Fruit fly (Drosophila melanogaster) whole organism, wandering third instar larva: ENCODE results near the gene Surf1.

Experiments
- Abd-B ChIP-seq: fragments of >200 bp; optimal IDR thresholded peaks from 2 replicates; lab custom pipeline; 2017; ENCODE audit warnings: missing biosample characterization, missing genetic modification characterization
- CG32264 ChIP-seq: fragments of 200-800 bp; sonication (Bioruptor generic); optimal IDR thresholded peaks from 2 replicates; lab custom pipeline; 2016; ENCODE audit warnings: missing biosample characterization, missing genetic modification characterization
- CG9705 ChIP-seq: fragments of 200-800 bp; sonication (Bioruptor generic); optimal IDR thresholded peaks from 2 replicates; lab custom pipeline; 2018; ENCODE audit warnings: missing biosample characterization, mild to moderate bottlenecking, missing genetic modification characterization
- CrebA ChIP-seq: fragments of 200-800 bp; sonication (Bioruptor generic); optimal IDR thresholded peaks from 2 replicates; lab custom pipeline; 2016; ENCODE audit warnings: missing biosample characterization, mild to moderate bottlenecking, missing genetic modification characterization, borderline replicate concordance
- Dif ChIP-seq: fragments of 200-275, 200-300 bp; sonication (Bioruptor generic); optimal IDR thresholded peaks from 2 replicates; lab custom pipeline; 2018; ENCODE audit warnings: missing biosample characterization, missing genetic modification characterization; ENCODE audit not compliant: partially characterized antibody
- GATAd ChIP-seq: sonication (Bioruptor generic); optimal IDR thresholded peaks from 2 replicates; lab custom pipeline; 2016; ENCODE audit warnings: missing biosample characterization, missing genetic modification characterization
- HLH106 ChIP-seq: fragments of 200-800 bp; optimal IDR thresholded peaks from 3 replicates; lab custom pipeline; 2019; ENCODE audit warnings: missing biosample characterization, mild to moderate bottlenecking, missing genetic modification characterization, moderate library complexity
- Hr78 ChIP-seq: fragments of >200 bp; optimal IDR thresholded peaks from 2 replicates; lab custom pipeline; 2017; ENCODE audit warnings: missing biosample characterization, missing genetic modification characterization
- Hr83 ChIP-seq: fragments of 200-300 bp; sonication (Bioruptor generic); optimal IDR thresholded peaks from 2 replicates; lab custom pipeline; 2016; ENCODE audit warnings: missing biosample characterization, mild to moderate bottlenecking, missing genetic modification characterization, moderate library complexity; ENCODE audit not compliant: poor library complexity, severe bottlenecking
- Jra ChIP-seq: sonication (Bioruptor generic); optimal IDR thresholded peaks from 2 replicates; lab custom pipeline; 2016; ENCODE audit warnings: missing biosample characterization, missing genetic modification characterization
- Mio ChIP-seq: sonication (Bioruptor generic); optimal IDR thresholded peaks from 2 replicates; lab custom pipeline; 2016; ENCODE audit warnings: missing biosample characterization, missing genetic modification characterization
- Myc ChIP-seq: fragments of >200 bp; optimal IDR thresholded peaks from 2 replicates; lab custom pipeline; 2017
- OdsH ChIP-seq: fragments of 200-800 bp; sonication (Bioruptor generic); optimal IDR thresholded peaks from 2 replicates; lab custom pipeline; 2016; ENCODE audit warnings: missing biosample characterization, mild to moderate bottlenecking, missing genetic modification characterization
- Rel ChIP-seq, 2 experiments: fragments of 200-800 bp; sonication (Bioruptor generic) in 1 of 2; optimal IDR thresholded peaks; 2 replicates in 1 of 2; 3 replicates in 1 of 2; lab custom pipeline; 2016 to 2019; ENCODE audit warnings: mild to moderate bottlenecking in 2 of 2, missing biosample characterization in 2 of 2, missing genetic modification characterization in 2 of 2, moderate library complexity in 1 of 2
- Sp1 ChIP-seq: fragments of 200-800 bp; sonication (Bioruptor generic); optimal IDR thresholded peaks from 3 replicates; lab custom pipeline; 2019; ENCODE audit warnings: missing biosample characterization, mild to moderate bottlenecking, missing genetic modification characterization, moderate library complexity
- br ChIP-seq: fragments of 200-800 bp; sonication (Bioruptor generic); optimal IDR thresholded peaks from 2 replicates; lab custom pipeline; 2016; ENCODE audit warnings: missing biosample characterization, missing genetic modification characterization
- brk ChIP-seq: fragments of 200-800 bp; sonication (Bioruptor generic); optimal IDR thresholded peaks from 2 replicates; lab custom pipeline; 2016; ENCODE audit warnings: missing biosample characterization, mild to moderate bottlenecking, missing genetic modification characterization
- dl ChIP-seq, 2 experiments: fragments of 175-275, 200-275 bp in 1 of 2; fragments of 200-275 bp in 1 of 2; sonication (Bioruptor generic); optimal IDR thresholded peaks; lab custom pipeline; 2018; ENCODE audit warnings: mild to moderate bottlenecking in 2 of 2, missing biosample characterization in 2 of 2, missing genetic modification characterization in 2 of 2, moderate library complexity in 2 of 2; ENCODE audit not compliant: partially characterized antibody in 2 of 2, insufficient read depth in 1 of 2
- dmrt93B ChIP-seq: fragments of 200-800 bp; sonication (Bioruptor generic); optimal IDR thresholded peaks from 2 replicates; lab custom pipeline; 2018; ENCODE audit warnings: missing biosample characterization, mild to moderate bottlenecking, missing genetic modification characterization
- dsf ChIP-seq: sonication (Bioruptor generic); optimal IDR thresholded peaks from 2 replicates; lab custom pipeline; 2016; ENCODE audit warnings: missing biosample characterization, missing genetic modification characterization, borderline replicate concordance
- ey ChIP-seq: fragments of 200-800 bp; sonication (Bioruptor generic); optimal IDR thresholded peaks from 2 replicates; lab custom pipeline; 2016; ENCODE audit warnings: missing biosample characterization, missing genetic modification characterization
- foxo ChIP-seq, 2 experiments: fragments of 200-800 bp; sonication (Bioruptor generic); optimal IDR thresholded peaks; 2 replicates in 1 of 2; 3 replicates in 1 of 2; lab custom pipeline; 2016 to 2017; ENCODE audit warnings: missing biosample characterization in 2 of 2, missing genetic modification characterization in 2 of 2
- fru ChIP-seq: fragments of 200-800 bp; sonication (Bioruptor generic); optimal IDR thresholded peaks from 3 replicates; lab custom pipeline; 2016; ENCODE audit warnings: missing biosample characterization, mild to moderate bottlenecking, missing genetic modification characterization
- h ChIP-seq: fragments of 200-800 bp; sonication (Bioruptor generic); optimal IDR thresholded peaks from 3 replicates; lab custom pipeline; 2016; ENCODE audit warnings: missing biosample characterization, mild to moderate bottlenecking, missing genetic modification characterization
- jim ChIP-seq: fragments of 175-275, 200-325 bp; sonication (Bioruptor generic); optimal IDR thresholded peaks from 2 replicates; lab custom pipeline; 2016; ENCODE audit warnings: missing biosample characterization, mild to moderate bottlenecking, missing genetic modification characterization
- lola ChIP-seq: fragments of >200 bp; optimal IDR thresholded peaks from 2 replicates; lab custom pipeline; 2017; ENCODE audit warnings: missing biosample characterization, missing genetic modification characterization
- pan ChIP-seq: fragments of >200 bp; optimal IDR thresholded peaks from 2 replicates; lab custom pipeline; 2017
- psq ChIP-seq: fragments of 200-800 bp; sonication (Bioruptor generic); optimal IDR thresholded peaks from 3 replicates; lab custom pipeline; 2017; ENCODE audit warnings: missing biosample characterization, mild to moderate bottlenecking, missing genetic modification characterization, moderate library complexity
- rgr ChIP-seq: fragments of 200-800 bp; sonication (Bioruptor generic); optimal IDR thresholded peaks from 3 replicates; lab custom pipeline; 2016; ENCODE audit warnings: missing biosample characterization, mild to moderate bottlenecking, missing genetic modification characterization
- sage ChIP-seq: fragments of 200-800 bp; sonication (Bioruptor generic); optimal IDR thresholded peaks from 2 replicates; lab custom pipeline; 2016; ENCODE audit warnings: missing biosample characterization, mild to moderate bottlenecking, missing genetic modification characterization
- sv ChIP-seq: fragments of 200-800 bp; sonication (Bioruptor generic); optimal IDR thresholded peaks from 3 replicates; lab custom pipeline; 2016; ENCODE audit warnings: missing biosample characterization, missing genetic modification characterization
- usp ChIP-seq: fragments of >200 bp; optimal IDR thresholded peaks from 2 replicates; lab custom pipeline; 2017; ENCODE audit warnings: missing biosample characterization, missing genetic modification characterization
- woc ChIP-seq: sonication (Bioruptor generic); optimal IDR thresholded peaks from 2 replicates; lab custom pipeline; 2016; ENCODE audit warnings: missing biosample characterization, mild to moderate bottlenecking, missing genetic modification characterization

Gene Surf1

dm6 chr3L:6964488-6965152 is 6.5 kb downstream of the Surf1 start, which contains the start of gene sgl:
Gene sgl, minus strand, starts transcription at chr3L:6964758.
- TF ChIP-seq OdsH (GFP tag; lab: Kevin White, UChicago), result peak; percentile 22
- TF ChIP-seq lola, result no peak
- TF ChIP-seq psq (GFP tag; lab: Kevin White, UChicago), result peak; percentile 100
- TF ChIP-seq woc, result peak; percentile 69
- TF ChIP-seq sv (GFP tag; lab: Kevin White, UChicago), result no peak
- TF ChIP-seq h (GFP tag; lab: Kevin White, UChicago), result peak; percentile 76
- TF ChIP-seq usp (GFP tag; lab: Kevin White, UChicago), result no peak
- TF ChIP-seq br (GFP tag; lab: Kevin White, UChicago), result peak; percentile 59
- peak; percentile 99 for TF ChIP-seq fru (GFP tag; lab: Kevin White, UChicago)
- peak; percentile 29 for TF ChIP-seq Hr83
- peak; percentile 4 for TF ChIP-seq CG9705 (GFP tag; lab: Kevin White, UChicago)
- TF ChIP-seq rgr (GFP tag; lab: Kevin White, UChicago), result peak; percentile 40
- TF ChIP-seq Dif, result peak; percentile 26
- peak; percentile 75 for TF ChIP-seq jim (GFP tag; lab: Kevin White, UChicago)
- TF ChIP-seq Jra (GFP tag; lab: Kevin White, UChicago), result peak; percentile 54
- TF ChIP-seq Sp1 (GFP tag; lab: Kevin White, UChicago), result peak; percentile 63
- no peak for TF ChIP-seq ey (GFP tag; lab: Kevin White, UChicago)
- peak in 1 of 2 experiments; percentile 23 for TF ChIP-seq foxo (GFP tag; optimal IDR thresholded peaks at IDR 0.05; lab: Kevin White, UChicago)

- TF ChIP-seq Abd-B (GFP tag; lab: Kevin White, UChicago), result no peak
- TF ChIP-seq sv (GFP tag; lab: Kevin White, UChicago), result no peak
Observed at dm6 chr3L:6967797-6968196, 9.7 kb downstream of the Surf1 start, which contains the start of gene CG10064. Gene CG10064, minus strand, starts transcription at chr3L:6967897.

- TF ChIP-seq ey (GFP tag; lab: Kevin White, UChicago), result peak; percentile 22
- TF ChIP-seq fru (GFP tag; lab: Kevin White, UChicago), result no peak
- peak in 1 of 2 experiments; percentile 44 for TF ChIP-seq foxo (GFP tag; optimal IDR thresholded peaks at IDR 0.05; lab: Kevin White, UChicago)
- peak; percentile 65 for TF ChIP-seq woc
- TF ChIP-seq Sp1 (GFP tag; lab: Kevin White, UChicago), result peak; percentile 53
- peak; percentile 40 for TF ChIP-seq HLH106 (tag; lab: Kevin White, UChicago)
- peak; percentile 15 for TF ChIP-seq sv (GFP tag; lab: Kevin White, UChicago)
- peak; percentile 40 for TF ChIP-seq rgr (GFP tag; lab: Kevin White, UChicago)
- TF ChIP-seq Myc (lab: Kevin White, UChicago), result peak; percentile 96
- TF ChIP-seq Abd-B (GFP tag; lab: Kevin White, UChicago), result no peak
- TF ChIP-seq h (GFP tag; lab: Kevin White, UChicago), result peak; percentile 6
- no peak for TF ChIP-seq CG32264 (GFP tag; lab: Kevin White, UChicago)
- no peak for TF ChIP-seq Jra (GFP tag; lab: Kevin White, UChicago)
- TF ChIP-seq psq (GFP tag; lab: Kevin White, UChicago), result peak; percentile 74
- peak; percentile 10 for TF ChIP-seq dmrt93B (GFP tag; lab: Kevin White, UChicago)
- TF ChIP-seq sage, result no peak
- peak; percentile 39 for TF ChIP-seq OdsH (GFP tag; lab: Kevin White, UChicago)
Observed at dm6 chr3L:6968961-6969814, 11.0 kb downstream of the Surf1 start, which contains the start of the genes Mis12 and CG9953. Gene Mis12, minus strand, starts transcription at chr3L:6969048. Gene CG9953, plus strand, starts transcription at chr3L:6969658.

- TF ChIP-seq Abd-B (GFP tag; lab: Kevin White, UChicago) (no peak), GATAd (no peak), Hr78 (GFP tag; lab: Kevin White, UChicago) (no peak), CG9705 (GFP tag; lab: Kevin White, UChicago) (no peak), h (GFP tag; lab: Kevin White, UChicago) (no peak), CrebA (GFP tag; lab: Kevin White, UChicago) (no peak), HLH106 (tag; lab: Kevin White, UChicago) (no peak)
Observed at dm6 chr3L:6971298-6971697, 13.2 kb downstream of the Surf1 start.

dm6 chr3L:6972367-6972766 is 14.2 kb downstream of the Surf1 start, which contains the start of gene CG10063:
Gene CG10063, minus strand, starts transcription at chr3L:6972467.
- TF ChIP-seq dl (GFP tag; optimal IDR thresholded peaks at IDR 0.05; lab: Kevin White, UChicago; ENCODE audit: insufficient read depth in 1 of 2, partially characterized antibody in 2 of 2) (no peak), fru (GFP tag; lab: Kevin White, UChicago) (no peak), Mio (GFP tag; lab: Kevin White, UChicago) (no peak), sv (GFP tag; lab: Kevin White, UChicago) (no peak), psq (GFP tag; lab: Kevin White, UChicago) (no peak), brk (no peak), Myc (lab: Kevin White, UChicago) (no peak), HLH106 (tag; lab: Kevin White, UChicago) (no peak), pan (lab: Kevin White, UChicago) (no peak), Jra (GFP tag; lab: Kevin White, UChicago) (no peak), foxo (GFP tag; optimal IDR thresholded peaks at IDR 0.05; lab: Kevin White, UChicago) (no peak), Rel (GFP tag; optimal IDR thresholded peaks at IDR 0.05; lab: Kevin White, UChicago) (no peak), Rel (tag; optimal IDR thresholded peaks at IDR 0.05; lab: Kevin White, UChicago) (no peak), dsf (GFP tag; lab: Kevin White, UChicago) (no peak), GATAd (no peak), br (GFP tag; lab: Kevin White, UChicago) (no peak), rgr (GFP tag; lab: Kevin White, UChicago) (no peak), CrebA (GFP tag; lab: Kevin White, UChicago) (no peak), ey (GFP tag; lab: Kevin White, UChicago) (no peak)
